Worm (Caenorhabditis elegans) whole organism, young adult: ENCODE results near the gene Y66A7A.4.

ENCODE experiments used
- F23B12.7 ChIP-seq: sonication (generic microtip); optimal IDR thresholded peaks from 2 replicates; lab custom pipeline; 2017; ENCODE audit warnings: missing genetic modification characterization, mild to moderate bottlenecking, missing compliant biosample characterization, antibody characterized with exemption, moderate library complexity; ENCODE audit not compliant: insufficient read depth
- F52B5.7 ChIP-seq: sonication (generic microtip); optimal IDR thresholded peaks from 2 replicates; lab custom pipeline; 2016; ENCODE audit warnings: mild to moderate bottlenecking, missing genetic modification characterization, missing compliant biosample characterization
- T07F8.4 ChIP-seq: sonication (generic microtip); optimal IDR thresholded peaks from 2 replicates; lab custom pipeline; 2016; ENCODE audit warnings: mild to moderate bottlenecking, missing genetic modification characterization, moderate library complexity, missing compliant biosample characterization
- Y56A3A.18 ChIP-seq: fragments of 200-800 bp; sonication (Bioruptor generic); IDR thresholded peaks from 2 replicates; pipeline ENCODE4 v1.3.6; 2022; ENCODE audit warnings: missing genetic modification reagents, missing genetic modification characterization, missing compliant biosample characterization
- akir-1 ChIP-seq: fragments of 200-800 bp; sonication (Bioruptor generic); optimal IDR thresholded peaks from 2 replicates; lab custom pipeline; 2018; ENCODE audit warnings: mild to moderate bottlenecking, missing genetic modification characterization, moderate library complexity, missing compliant biosample characterization
- aptf-3 ChIP-seq: fragments of 200-800 bp; sonication (Bioruptor generic); IDR thresholded peaks from 2 replicates; pipeline ENCODE4 v1.3.6; 2022; ENCODE audit warnings: missing genetic modification characterization, missing compliant biosample characterization
- atf-7 ChIP-seq: sonication (generic microtip); optimal IDR thresholded peaks from 2 replicates; lab custom pipeline; 2017; ENCODE audit warnings: mild to moderate bottlenecking, missing genetic modification characterization, missing compliant biosample characterization
- attf-5 ChIP-seq: fragments of 200-800 bp; sonication (Bioruptor generic); optimal IDR thresholded peaks from 2 replicates; lab custom pipeline; 2018; ENCODE audit warnings: mild to moderate bottlenecking, missing genetic modification characterization, missing compliant biosample characterization
- attf-6 ChIP-seq: fragments of 200-800 bp; sonication (Bioruptor generic); IDR thresholded peaks from 2 replicates; pipeline ENCODE4 v1.3.6; 2022; ENCODE audit warnings: missing genetic modification reagents, missing genetic modification characterization, missing compliant biosample characterization
- cebp-1 ChIP-seq, 2 experiments: fragments of 200-800 bp in 1 of 2; sonication (Bioruptor generic) in 1 of 2; sonication (generic microtip) in 1 of 2; IDR thresholded peaks in 1 of 2; optimal IDR thresholded peaks in 1 of 2; 2 replicates each; pipeline versions ENCODE4 v1.3.6 to Lab custom; 2017 to 2022; ENCODE audit warnings: missing compliant biosample characterization in 2 of 2, missing genetic modification characterization in 2 of 2, mild to moderate bottlenecking in 1 of 2, missing genetic modification reagents in 1 of 2, moderate library complexity in 1 of 2
- ceh-91 ChIP-seq: fragments of 200-800 bp; sonication (Bioruptor generic); IDR thresholded peaks from 2 replicates; pipeline ENCODE4 v1.3.6; 2022; ENCODE audit warnings: missing genetic modification reagents, missing genetic modification characterization, missing compliant biosample characterization
- dox-1 ChIP-seq: fragments of 200-800 bp; sonication (Bioruptor generic); IDR thresholded peaks from 2 replicates; pipeline ENCODE4 v1.3.6; 2022; ENCODE audit warnings: missing genetic modification reagents, missing genetic modification characterization, missing compliant biosample characterization
- efl-1 ChIP-seq: fragments of 150-350 bp; optimal IDR thresholded peaks from 2 replicates; lab custom pipeline; 2014; ENCODE audit warnings: missing biosample characterization, missing genetic modification reagents, missing genetic modification characterization
- ekl-4 ChIP-seq: fragments of 200-800 bp; sonication (Bioruptor generic); IDR thresholded peaks from 2 replicates; pipeline ENCODE4 v1.3.6; 2022; ENCODE audit warnings: missing genetic modification reagents, missing genetic modification characterization, missing compliant biosample characterization
- gei-17 ChIP-seq: fragments of 200-800 bp; sonication (Bioruptor generic); optimal IDR thresholded peaks from 2 replicates; lab custom pipeline; 2018; ENCODE audit warnings: mild to moderate bottlenecking, missing genetic modification characterization, missing compliant biosample characterization
- hmg-1.2 ChIP-seq: fragments of 200-800 bp; sonication (Bioruptor generic); IDR thresholded peaks from 2 replicates; pipeline ENCODE4 v1.3.6; 2022; ENCODE audit warnings: missing genetic modification reagents, missing genetic modification characterization, missing compliant biosample characterization
- lin-40 ChIP-seq: sonication (generic microtip); optimal IDR thresholded peaks from 2 replicates; lab custom pipeline; 2016; ENCODE audit warnings: missing genetic modification characterization, mild to moderate bottlenecking, missing compliant biosample characterization, missing genotype, missing genetic modification reagents
- lin-54 ChIP-seq: fragments of 200-800 bp; sonication (Bioruptor generic); optimal IDR thresholded peaks from 2 replicates; lab custom pipeline; 2018; ENCODE audit warnings: mild to moderate bottlenecking, missing genetic modification characterization, missing compliant biosample characterization
- madf-10 ChIP-seq: sonication (generic microtip); optimal IDR thresholded peaks from 2 replicates; lab custom pipeline; 2016; ENCODE audit warnings: mild to moderate bottlenecking, missing genetic modification characterization, missing compliant biosample characterization
- madf-6 ChIP-seq: fragments of 200-800 bp; sonication (Bioruptor generic); IDR thresholded peaks from 2 replicates; pipeline ENCODE4 v1.3.6; 2022; ENCODE audit warnings: missing genetic modification reagents, missing genetic modification characterization, missing compliant biosample characterization
- mcd-1 ChIP-seq: fragments of 200-800 bp; sonication (Bioruptor generic); IDR thresholded peaks from 2 replicates; pipeline ENCODE4 v1.3.6; 2022; ENCODE audit warnings: missing genetic modification reagents, missing genetic modification characterization, missing compliant biosample characterization
- nhr-27 ChIP-seq: fragments of 200-800 bp; sonication (Bioruptor generic); optimal IDR thresholded peaks from 2 replicates; lab custom pipeline; 2018; ENCODE audit warnings: mild to moderate bottlenecking, missing genetic modification characterization, moderate library complexity, missing compliant biosample characterization
- nhr-80 ChIP-seq: sonication (generic microtip); optimal IDR thresholded peaks from 2 replicates; lab custom pipeline; 2016; ENCODE audit warnings: missing genetic modification characterization, missing compliant biosample characterization
- pbrm-1 ChIP-seq: fragments of 200-800 bp; sonication (Bioruptor generic); IDR thresholded peaks from 2 replicates; pipeline ENCODE4 v1.3.6; 2022; ENCODE audit warnings: missing genetic modification reagents, missing genetic modification characterization, missing compliant biosample characterization
- rcor-1 ChIP-seq: fragments of 200-800 bp; sonication (Bioruptor generic); IDR thresholded peaks from 2 replicates; pipeline ENCODE4 v1.3.6; 2022; ENCODE audit warnings: missing genetic modification reagents, missing genetic modification characterization, missing compliant biosample characterization
- repo-1 ChIP-seq: sonication (generic microtip); optimal IDR thresholded peaks from 2 replicates; lab custom pipeline; 2017; ENCODE audit warnings: mild to moderate bottlenecking, missing genetic modification characterization, missing compliant biosample characterization
- sdz-38 ChIP-seq: sonication (generic microtip); optimal IDR thresholded peaks from 2 replicates; lab custom pipeline; 2016; ENCODE audit warnings: missing genotype, missing genetic modification characterization, missing compliant biosample characterization
- snpc-1.1 ChIP-seq: sonication (generic microtip); optimal IDR thresholded peaks from 2 replicates; lab custom pipeline; 2017; ENCODE audit warnings: missing genetic modification characterization, mild to moderate bottlenecking, missing compliant biosample characterization, antibody characterized with exemption, moderate library complexity, missing genotype, missing genetic modification reagents; ENCODE audit not compliant: insufficient read depth
- snpc-1.3 ChIP-seq: sonication (generic microtip); optimal IDR thresholded peaks from 2 replicates; lab custom pipeline; 2017; ENCODE audit warnings: missing genetic modification characterization, mild to moderate bottlenecking, missing compliant biosample characterization, antibody characterized with exemption, moderate library complexity, missing genotype, missing genetic modification reagents; ENCODE audit not compliant: insufficient read depth
- snpc-3.4 ChIP-seq: sonication (generic microtip); optimal IDR thresholded peaks from 2 replicates; lab custom pipeline; 2017; ENCODE audit warnings: missing genetic modification characterization, mild to moderate bottlenecking, missing compliant biosample characterization, antibody characterized with exemption, moderate library complexity, missing genotype, missing genetic modification reagents
- snpc-4 ChIP-seq, 5 experiments: fragments of 150-350 bp in 1 of 5; sonication (generic microtip) in 4 of 5; optimal IDR thresholded peaks; 2 replicates each; lab custom pipeline; 2014 to 2018; ENCODE audit warnings: missing genetic modification characterization in 5 of 5, missing biosample characterization in 3 of 5, antibody characterized with exemption in 2 of 5, mild to moderate bottlenecking in 2 of 5, missing compliant biosample characterization in 2 of 5, missing genotype in 2 of 5, moderate library complexity in 2 of 5, missing genetic modification reagents in 1 of 5
- tbp1 ChIP-seq: fragments of 200-800 bp; sonication (Bioruptor generic); optimal IDR thresholded peaks from 2 replicates; lab custom pipeline; 2018; ENCODE audit warnings: mild to moderate bottlenecking, missing genetic modification characterization, missing compliant biosample characterization
- zfh-2 ChIP-seq: fragments of 200-800 bp; sonication (Bioruptor generic); conservative IDR thresholded peaks from 2 replicates; pipeline ENCODE4 v1.3.6; 2022; ENCODE audit warnings: missing genetic modification reagents, missing genetic modification characterization, missing compliant biosample characterization
- ztf-26 ChIP-seq: sonication (generic microtip); optimal IDR thresholded peaks from 2 replicates; lab custom pipeline; 2017; ENCODE audit warnings: missing genetic modification characterization, missing compliant biosample characterization
- ztf-28 ChIP-seq: fragments of 200-800 bp; sonication (Bioruptor generic); IDR thresholded peaks from 2 replicates; pipeline ENCODE4 v1.3.6; 2022; ENCODE audit warnings: missing genetic modification reagents, missing genetic modification characterization, missing compliant biosample characterization

The Y66A7A.4 gene

DNA sequence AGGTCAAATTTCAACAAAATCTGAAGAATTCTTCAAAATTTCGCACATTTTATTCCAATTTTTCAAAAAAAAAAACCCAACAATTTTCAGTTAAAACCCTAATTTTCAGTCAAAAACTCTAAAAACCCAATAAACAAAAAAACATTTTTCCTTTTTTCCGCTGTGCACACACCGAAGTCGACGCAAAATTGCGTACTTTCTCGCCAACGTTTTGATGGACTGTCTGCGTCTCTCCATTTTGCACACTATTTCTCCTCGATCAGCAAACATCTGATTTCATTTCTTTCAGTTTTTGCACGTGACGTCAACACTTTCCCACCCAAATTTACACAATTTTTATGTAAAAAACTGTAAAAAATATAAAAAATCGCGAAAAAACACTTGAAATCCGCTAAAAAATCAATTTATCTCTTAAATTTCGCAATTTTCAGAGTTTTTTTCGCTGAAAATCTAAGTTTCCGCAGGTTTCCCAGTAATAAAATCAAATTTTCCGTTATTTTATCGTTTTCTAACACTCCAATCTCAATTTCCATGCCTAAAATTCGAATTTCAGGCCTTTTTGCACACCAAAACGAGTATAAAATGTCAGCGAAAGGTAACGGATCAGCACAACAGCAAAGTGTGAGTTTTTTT, 44.9 kb downstream of the Y66A7A.4 start, which contains the start of gene crh-1 (continued):
- TF ChIP-seq snpc-4 (GFP tag; optimal IDR thresholded peaks at IDR 0.05; lab: Kevin White, UChicago) (peak; percentile 14), snpc-4 (tag; optimal IDR thresholded peaks at IDR 0.05; lab: Kevin White, UChicago) (peak in 2 of 4 experiments; percentile 4 to 22), snpc-1.1 (peak; percentile 6), tbp1 (GFP tag; lab: Kevin White, UChicago) (peak; percentile 57), cebp-1 (GFP tag; IDR thresholded peaks at IDR 0.05; lab: Robert Waterston, UW) (no peak), cebp-1 (tag; optimal IDR thresholded peaks at IDR 0.05; lab: Kevin White, UChicago) (peak; percentile 7), atf-7 (tag; lab: Kevin White, UChicago) (peak; percentile 53), T07F8.4 (tag; lab: Kevin White, UChicago) (no peak), madf-6 (GFP tag; lab: Robert Waterston, UW) (peak; percentile 74), pbrm-1 (peak; percentile 71; the same call in 1 of the 2 replicates), F52B5.7 (tag; lab: Kevin White, UChicago) (no peak), repo-1 (no peak), rcor-1 (GFP tag; lab: Robert Waterston, UW) (peak; percentile 46; the same call in 1 of the 2 replicates), F23B12.7 (tag; lab: Kevin White, UChicago) (peak; percentile 38), ceh-91 (peak; percentile 43; the same call in 1 of the 2 replicates), mcd-1 (GFP tag; lab: Robert Waterston, UW) (peak; percentile 75), efl-1 (peak; percentile 41), nhr-27 (tag; lab: Kevin White, UChicago) (no peak), Y56A3A.18 (GFP tag; lab: Robert Waterston, UW) (peak; percentile 13; the same call in 1 of the 2 replicates), akir-1 (GFP tag; lab: Kevin White, UChicago) (no peak), gei-17 (peak; percentile 33), lin-40 (tag; lab: Kevin White, UChicago) (peak; percentile 81), madf-10 (tag; lab: Kevin White, UChicago) (no peak), ekl-4 (GFP tag; lab: Robert Waterston, UW) (peak; percentile 54; the same call in 1 of the 2 replicates), ztf-26 (peak; percentile 52), sdz-38 (tag; lab: Kevin White, UChicago) (no peak), hmg-1.2 (GFP tag; lab: Robert Waterston, UW) (peak; percentile 99), snpc-1.3 (peak; percentile 56), snpc-3.4 (tag; lab: Kevin White, UChicago) (peak; percentile 3), aptf-3 (no peak), lin-54 (peak; percentile 70)

DNA sequence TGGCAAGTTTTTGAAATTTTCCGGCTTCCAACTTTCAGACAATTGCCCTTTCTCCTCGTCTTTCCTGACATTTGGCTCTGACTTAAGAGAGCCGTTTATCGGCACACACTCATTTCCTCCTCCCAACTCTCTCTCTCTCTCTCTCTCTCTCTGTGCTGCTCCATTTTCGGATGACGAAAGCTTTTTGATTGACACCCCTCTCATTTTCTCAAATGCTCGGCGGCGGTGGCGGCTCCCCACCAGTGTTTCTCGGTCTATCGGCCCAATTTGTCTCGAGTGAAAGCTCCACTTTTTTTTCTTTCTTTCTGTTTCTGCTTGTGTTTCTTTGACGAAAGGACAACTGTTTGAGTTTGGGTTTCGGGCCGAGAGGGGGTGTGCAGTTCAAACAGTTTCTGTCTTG, 47.4 kb downstream of the Y66A7A.4 start:
- TF ChIP-seq dox-1 (GFP tag; lab: Robert Waterston, UW) (peak; percentile 10; the same call in 1 of the 2 replicates), attf-6 (no peak), ztf-28 (GFP tag; lab: Robert Waterston, UW) (no peak), nhr-80 (tag; lab: Kevin White, UChicago) (peak; percentile 61), cebp-1 (GFP tag; IDR thresholded peaks at IDR 0.05; lab: Robert Waterston, UW) (no peak), cebp-1 (tag; optimal IDR thresholded peaks at IDR 0.05; lab: Kevin White, UChicago) (peak; percentile 42), zfh-2 (GFP tag; lab: Robert Waterston, UW) (peak; percentile 82), attf-5 (GFP tag; lab: Kevin White, UChicago) (peak; percentile 22), mcd-1 (GFP tag; lab: Robert Waterston, UW) (0 out of 2 replicates have a peak, but pooled peaks have one; percentile 26)
- TF ChIP-seq, all 124 proteins: peak for 6
